Worm (Caenorhabditis elegans) whole organism, dauer: ENCODE measurements around the gene sqt-2.

ENCODE experiments used
- unc-62 ChIP-seq: sonication (generic microtip); optimal IDR thresholded peaks from 2 replicates; lab custom pipeline; 2017; ENCODE audit warnings: missing biosample characterization, missing genetic modification reagents, missing genetic modification characterization

Gene sqt-2

DNA sequence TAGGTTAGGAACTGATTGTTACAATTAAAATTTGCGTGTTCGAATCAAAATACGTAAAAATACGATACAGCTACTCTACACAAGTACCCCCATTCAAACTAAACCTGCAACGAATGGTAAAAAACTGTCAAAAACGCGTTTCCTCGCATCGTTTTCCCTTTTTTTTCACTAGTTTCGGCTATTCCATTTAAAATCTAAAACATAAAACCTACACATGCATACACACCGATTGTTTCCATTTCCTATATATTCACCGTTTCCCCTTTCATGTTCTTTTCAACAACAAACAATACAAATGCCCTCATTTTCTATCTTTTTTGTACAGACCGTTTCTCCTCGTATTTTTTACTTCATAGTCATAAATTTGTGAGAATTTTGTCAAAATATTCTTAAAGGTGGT is 45.6 kb downstream of the sqt-2 start:
- no peak for TF ChIP-seq unc-62

DNA sequence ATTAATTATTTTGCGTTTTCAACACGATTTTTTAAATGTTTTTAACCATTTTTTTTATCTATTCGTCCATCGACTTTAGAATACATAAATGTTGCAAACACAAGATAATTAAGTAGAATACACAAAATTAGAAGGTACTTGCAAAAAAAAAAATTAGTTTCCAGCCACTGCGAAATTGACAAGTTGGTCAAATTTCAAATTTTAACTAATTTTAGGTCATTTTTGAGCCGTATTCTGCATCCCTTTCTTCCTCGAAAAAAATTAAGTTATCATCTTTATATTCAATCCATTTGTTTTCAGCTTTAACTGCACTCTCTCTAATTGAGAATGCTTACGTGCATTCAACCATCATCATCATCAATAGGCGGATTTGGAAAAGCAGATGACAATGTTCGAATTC is 46.2 kb downstream of the sqt-2 start, which contains the start of gene egl-26:
TSS of gene egl-26 (plus strand) at position 301 of the 400 bp plus-strand sequence.
- no peak for TF ChIP-seq unc-62

DNA sequence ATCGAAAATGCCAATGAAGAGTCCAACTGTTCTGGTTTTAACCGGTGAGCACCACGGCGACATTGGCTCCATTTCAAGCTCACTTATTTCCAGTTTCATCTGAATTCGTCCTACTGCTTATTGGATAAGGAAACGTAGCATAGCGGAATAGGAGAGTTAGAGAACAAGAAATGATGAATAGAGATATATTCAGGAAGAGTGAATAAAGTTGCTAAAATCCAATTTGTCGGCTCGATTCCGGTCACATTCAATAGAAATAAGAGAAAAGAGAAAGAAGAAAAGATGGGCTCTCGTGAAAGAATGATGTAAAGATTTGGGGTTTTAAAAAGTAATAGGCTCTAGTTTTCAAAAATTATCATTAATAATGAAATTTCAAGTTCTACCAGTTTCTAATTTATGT is 50.2 kb downstream of the sqt-2 start:
- no peak for TF ChIP-seq unc-62

DNA sequence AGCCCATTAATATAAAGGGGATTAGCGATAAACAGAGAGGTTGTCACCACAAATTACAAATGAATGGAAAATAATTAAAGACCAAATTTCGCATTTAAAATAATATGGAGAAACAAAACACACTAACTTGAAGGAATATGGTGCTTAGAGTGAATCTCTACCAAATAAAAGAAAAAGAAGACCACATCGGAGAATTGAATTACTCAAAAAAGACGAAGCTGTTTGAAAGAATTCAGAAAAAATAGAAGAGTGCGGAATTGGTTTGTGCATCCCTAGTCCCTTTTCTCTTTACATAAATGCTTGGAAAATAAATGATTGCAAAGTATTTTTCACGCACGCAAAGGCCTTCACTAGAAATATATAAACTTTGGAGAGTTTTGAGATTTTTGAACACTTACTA is 50.8 kb downstream of the sqt-2 start:
- no peak for TF ChIP-seq unc-62
